Worm (Caenorhabditis elegans) whole organism, L3 larva: ENCODE results near the gene K09F6.3.
"Not testable (repeated sequence)": the region's sequence is repeated elsewhere in the genome, so short reads cannot be mapped to it uniquely, and the experiment has no call there.

Experiments used
- ZK546.5 ChIP-seq: sonication (generic microtip); optimal IDR thresholded peaks from 2 replicates; lab custom pipeline; 2017; ENCODE audit warnings: missing biosample characterization, missing genetic modification characterization
- aly-2 ChIP-seq: fragments of 150-350 bp; optimal IDR thresholded peaks from 2 replicates; lab custom pipeline; 2014; ENCODE audit warnings: missing biosample characterization, missing genetic modification characterization
- ama-1 ChIP-seq: fragments of 150-350 bp; optimal IDR thresholded peaks from 2 replicates; lab custom pipeline; 2018
- ceh-28 ChIP-seq: fragments of 150-350 bp; optimal IDR thresholded peaks from 2 replicates; lab custom pipeline; 2014; ENCODE audit warnings: missing biosample characterization, missing genetic modification reagents, missing genetic modification characterization
- ceh-82 ChIP-seq: fragments of 150-350 bp; optimal IDR thresholded peaks from 2 replicates; lab custom pipeline; 2014; ENCODE audit warnings: missing biosample characterization, missing genetic modification characterization
- ceh-9 ChIP-seq: sonication (generic microtip); optimal IDR thresholded peaks from 2 replicates; lab custom pipeline; 2018; ENCODE audit warnings: missing biosample characterization, missing genetic modification characterization
- daf-12 ChIP-seq: fragments of 150-350 bp; optimal IDR thresholded peaks from 2 replicates; lab custom pipeline; 2014; ENCODE audit warnings: missing biosample characterization, missing genetic modification reagents, missing genetic modification characterization
- egl-27 ChIP-seq: sonication (generic microtip); optimal IDR thresholded peaks from 4 replicates; lab custom pipeline; 2017; ENCODE audit warnings: missing biosample characterization, missing genetic modification reagents, missing genetic modification characterization
- egl-5 ChIP-seq: fragments of 150-350 bp; optimal IDR thresholded peaks from 2 replicates; lab custom pipeline; 2017; ENCODE audit warnings: missing biosample characterization, missing genetic modification reagents, missing genetic modification characterization, inconsistent platforms
- elt-1 ChIP-seq: fragments of 150-350 bp; optimal IDR thresholded peaks from 2 replicates; lab custom pipeline; 2014; ENCODE audit warnings: missing biosample characterization, missing genetic modification characterization
- elt-2 ChIP-seq: sonication (generic microtip); optimal IDR thresholded peaks from 2 replicates; lab custom pipeline; 2016; ENCODE audit warnings: missing genetic modification reagents, mild to moderate bottlenecking, missing genetic modification characterization, missing compliant biosample characterization
- elt-3 ChIP-seq, 3 experiments: fragments of 150-350 bp in 1 of 3; sonication (generic microtip) in 2 of 3; optimal IDR thresholded peaks; 2 replicates in 2 of 3; 4 replicates in 1 of 3; lab custom pipeline; 2014 to 2017; ENCODE audit warnings: missing biosample characterization in 3 of 3, missing genetic modification characterization in 3 of 3
- eor-1 ChIP-seq, 2 experiments: fragments of 150-350 bp; optimal IDR thresholded peaks; 2 replicates each; lab custom pipeline; 2014 to 2018; ENCODE audit warnings: missing biosample characterization in 2 of 2, missing genetic modification characterization in 2 of 2
- jun-1 ChIP-seq: fragments of 150-350 bp; optimal IDR thresholded peaks from 2 replicates; lab custom pipeline; 2014; ENCODE audit warnings: missing biosample characterization, missing genetic modification reagents, missing genetic modification characterization
- lin-15B ChIP-seq: fragments of 150-350 bp; optimal IDR thresholded peaks from 2 replicates; lab custom pipeline; 2014; ENCODE audit warnings: missing biosample characterization, missing genetic modification characterization
- lin-39 ChIP-seq: fragments of 150-350 bp; optimal IDR thresholded peaks from 2 replicates; lab custom pipeline; 2018; ENCODE audit warnings: missing biosample characterization, missing genetic modification reagents, missing genetic modification characterization
- lsy-12 ChIP-seq: sonication (generic microtip); optimal IDR thresholded peaks from 2 replicates; lab custom pipeline; 2016; ENCODE audit warnings: mild to moderate bottlenecking, missing genetic modification characterization, missing compliant biosample characterization
- mdl-1 ChIP-seq: fragments of 150-350 bp; optimal IDR thresholded peaks from 2 replicates; lab custom pipeline; 2014; ENCODE audit warnings: missing biosample characterization, missing genetic modification characterization
- nfya-1 ChIP-seq: sonication (generic microtip); optimal IDR thresholded peaks from 2 replicates; lab custom pipeline; 2017; ENCODE audit warnings: missing genetic modification characterization, mild to moderate bottlenecking, missing compliant biosample characterization, antibody characterized with exemption, moderate library complexity; ENCODE audit not compliant: insufficient read depth
- nhr-11 ChIP-seq: fragments of 150-350 bp; optimal IDR thresholded peaks from 2 replicates; lab custom pipeline; 2014; ENCODE audit warnings: missing biosample characterization, missing genetic modification characterization
- nhr-12 ChIP-seq: fragments of 150-350 bp; optimal IDR thresholded peaks from 2 replicates; lab custom pipeline; 2014; ENCODE audit warnings: missing biosample characterization, missing genetic modification characterization
- nhr-23 ChIP-seq: fragments of 150-350 bp; optimal IDR thresholded peaks from 2 replicates; lab custom pipeline; 2014; ENCODE audit warnings: missing biosample characterization, missing genetic modification reagents, missing genetic modification characterization
- nhr-237 ChIP-seq: fragments of 150-350 bp; optimal IDR thresholded peaks from 2 replicates; lab custom pipeline; 2014; ENCODE audit warnings: missing biosample characterization, missing genetic modification characterization
- nhr-25 ChIP-seq: sonication (generic microtip); optimal IDR thresholded peaks from 2 replicates; lab custom pipeline; 2017; ENCODE audit warnings: missing biosample characterization, missing genetic modification characterization
- nhr-28 ChIP-seq: fragments of 150-350 bp; optimal IDR thresholded peaks from 2 replicates; lab custom pipeline; 2014; ENCODE audit warnings: missing biosample characterization, missing genetic modification characterization
- nhr-43 ChIP-seq: sonication (generic microtip); optimal IDR thresholded peaks from 2 replicates; lab custom pipeline; 2016; ENCODE audit warnings: mild to moderate bottlenecking, missing genetic modification characterization, missing compliant biosample characterization; ENCODE audit not compliant: poor library complexity, severe bottlenecking
- nhr-76 ChIP-seq: fragments of 150-350 bp; sonication (generic microtip); optimal IDR thresholded peaks from 5 replicates; lab custom pipeline; 2014; ENCODE audit warnings: missing biosample characterization, missing genetic modification characterization
- nhr-77 ChIP-seq: fragments of 150-350 bp; optimal IDR thresholded peaks from 2 replicates; lab custom pipeline; 2014; ENCODE audit warnings: missing biosample characterization, missing genetic modification characterization
- pha-4 ChIP-seq: fragments of 150-350 bp; optimal IDR thresholded peaks from 2 replicates; lab custom pipeline; 2014; ENCODE audit warnings: missing biosample characterization, missing genetic modification reagents, missing genetic modification characterization
- sea-2 ChIP-seq: fragments of 150-350 bp; sonication (generic microtip); optimal IDR thresholded peaks from 4 replicates; lab custom pipeline; 2014; ENCODE audit warnings: missing biosample characterization, missing genetic modification reagents, missing genetic modification characterization
- skn-1 ChIP-seq: fragments of 150-350 bp; optimal IDR thresholded peaks from 2 replicates; lab custom pipeline; 2014; ENCODE audit warnings: missing biosample characterization, missing genetic modification characterization
- tbx-2 ChIP-seq: sonication (generic microtip); optimal IDR thresholded peaks from 2 replicates; lab custom pipeline; 2016; ENCODE audit warnings: mild to moderate bottlenecking, missing genetic modification characterization, missing compliant biosample characterization
- unc-62 ChIP-seq: fragments of 150-350 bp; sonication (generic microtip); optimal IDR thresholded peaks from 4 replicates; lab custom pipeline; 2014; ENCODE audit warnings: missing biosample characterization, missing genetic modification reagents, missing genetic modification characterization
- ztf-4 ChIP-seq: fragments of 150-350 bp; optimal IDR thresholded peaks from 2 replicates; lab custom pipeline; 2014; ENCODE audit warnings: missing biosample characterization, missing genetic modification characterization

Gene K09F6.3

ce11 chrII:2254861-2255260 lies at the start of gene K09F6.3:
TSS of gene K09F6.3 (plus strand) at chrII:2255161.
- TF ChIP-seq lsy-12, aly-2, nhr-23 (tag; lab: Kevin White, UChicago): not testable (repeated sequence)

- TF ChIP-seq nfya-1 (no peak), nhr-12 (tag; lab: Kevin White, UChicago) (no peak), ama-1 (lab: Kevin White, UChicago) (no peak), ceh-82 (tag; lab: Kevin White, UChicago) (no peak), tbx-2 (tag; lab: Kevin White, UChicago) (no peak), daf-12 (no peak), elt-1 (tag; lab: Kevin White, UChicago) (no peak), egl-5 (tag; lab: Kevin White, UChicago) (no peak), sea-2 (GFP tag; lab: Kevin White, UChicago) (no peak), nhr-25 (no peak), nhr-28 (tag; lab: Kevin White, UChicago) (no peak), lsy-12 (tag; lab: Kevin White, UChicago) (no peak), elt-2 (tag; lab: Kevin White, UChicago) (no peak)
These were observed 48.8 kb upstream of the K09F6.3 start for ce11 chrII:2206064-2206722.

ce11 chrII:2207812-2208211 lies 47.1 kb upstream of the K09F6.3 start, which contains the start of gene Y59C2A.1:
TSS of gene Y59C2A.1 (plus strand) at chrII:2208112.
- TF ChIP-seq elt-3 (tag; optimal IDR thresholded peaks at IDR 0.05; lab: Kevin White, UChicago) = no peak
- no peak for TF ChIP-seq pha-4 (tag; lab: Kevin White, UChicago)
- no peak for TF ChIP-seq jun-1 (tag; lab: Kevin White, UChicago)
- no peak for TF ChIP-seq tbx-2 (tag; lab: Kevin White, UChicago)
- TF ChIP-seq lin-15B (tag; lab: Kevin White, UChicago) = no peak
- TF ChIP-seq nhr-237 (tag; lab: Kevin White, UChicago) = no peak
- no peak for TF ChIP-seq eor-1 (tag; optimal IDR thresholded peaks at IDR 0.05; lab: Kevin White, UChicago)
- no peak for TF ChIP-seq daf-12
- no peak for TF ChIP-seq nhr-11 (tag; lab: Kevin White, UChicago)
- no peak for TF ChIP-seq ztf-4 (tag; lab: Kevin White, UChicago)
- TF ChIP-seq nfya-1 = no peak
- TF ChIP-seq elt-1 (tag; lab: Kevin White, UChicago) = no peak

- TF ChIP-seq sea-2 (GFP tag; lab: Kevin White, UChicago) (no peak), daf-12 (no peak), jun-1 (tag; lab: Kevin White, UChicago) (no peak), ceh-9 (no peak), nhr-237 (tag; lab: Kevin White, UChicago) (no peak), ceh-28 (tag; lab: Kevin White, UChicago) (no peak), egl-27 (tag; lab: Kevin White, UChicago) (no peak), ZK546.5 (tag; lab: Kevin White, UChicago) (no peak), nhr-76 (tag; lab: Kevin White, UChicago) (no peak), lsy-12 (tag; lab: Kevin White, UChicago) (no peak), nhr-77 (no peak), eor-1 (tag; optimal IDR thresholded peaks at IDR 0.05; lab: Kevin White, UChicago) (no peak), skn-1 (tag; lab: Kevin White, UChicago) (no peak), ztf-4 (tag; lab: Kevin White, UChicago) (no peak), nhr-43 (tag; lab: Kevin White, UChicago) (no peak), unc-62 (no peak), mdl-1 (no peak), aly-2 (tag; lab: Kevin White, UChicago) (no peak), lin-39 (tag; lab: Kevin White, UChicago) (no peak)
- TF ChIP-seq, all 47 proteins: peak for 0
These were observed 39.4 kb upstream of the K09F6.3 start for ce11 chrII:2215512-2215911.
